Worm (Caenorhabditis elegans): Measurements from ENCODE around the gene cit-1.2.

DNA sequence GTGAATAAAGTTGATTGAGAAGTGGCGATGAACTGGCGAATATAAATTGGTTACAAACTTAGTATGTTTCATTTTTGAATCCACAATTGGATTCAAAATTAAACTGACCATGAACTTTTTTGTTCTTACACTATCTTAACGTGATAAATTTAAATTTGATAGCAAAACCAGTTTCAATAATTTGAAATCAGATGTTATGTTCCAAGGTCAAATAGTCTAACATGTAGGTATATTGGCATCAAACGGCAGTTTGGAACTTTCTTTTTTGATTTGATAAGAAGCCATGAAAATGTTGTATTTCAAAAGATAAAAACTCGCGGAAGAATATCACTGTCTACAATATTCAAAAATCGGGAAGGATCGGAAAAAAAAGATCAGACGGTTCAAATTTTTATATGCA is 25.5 kb downstream of the cit-1.2 start:
- TF ChIP-seq ama-1 (optimal IDR thresholded peaks at IDR 0.05), result no peak
- TF ChIP-seq ama-1 (GFP tag; optimal IDR thresholded peaks at IDR 0.05), result no peak
- TF ChIP-seq tbp1 (GFP tag; optimal IDR thresholded peaks at IDR 0.05), result no peak
- no peak for TF ChIP-seq him-1 (tag; optimal IDR thresholded peaks at IDR 0.05)
- TF ChIP-seq B0019.2 (GFP tag; conservative IDR thresholded peaks at IDR 0.05), result no peak
- TF ChIP-seq aptf-3 (GFP tag; IDR thresholded peaks at IDR 0.05), result no peak
- no peak for TF ChIP-seq snpc-4 (GFP tag; optimal IDR thresholded peaks at IDR 0.05)
- no peak for TF ChIP-seq snpc-4 (tag; optimal IDR thresholded peaks at IDR 0.05)
- TF ChIP-seq unc-130 (GFP tag; optimal IDR thresholded peaks at IDR 0.05), result no peak
- no peak for TF ChIP-seq unc-62 (GFP tag; optimal IDR thresholded peaks at IDR 0.05)
- no peak for TF ChIP-seq F52B5.7 (tag; optimal IDR thresholded peaks at IDR 0.05)
- no peak for TF ChIP-seq nfya-2 (GFP tag; IDR thresholded peaks at IDR 0.05)

Measured in whole organism, young adult.